Fruit fly (Drosophila melanogaster): Measurements from ENCODE around the gene cpo.

Gene cpo

DNA sequence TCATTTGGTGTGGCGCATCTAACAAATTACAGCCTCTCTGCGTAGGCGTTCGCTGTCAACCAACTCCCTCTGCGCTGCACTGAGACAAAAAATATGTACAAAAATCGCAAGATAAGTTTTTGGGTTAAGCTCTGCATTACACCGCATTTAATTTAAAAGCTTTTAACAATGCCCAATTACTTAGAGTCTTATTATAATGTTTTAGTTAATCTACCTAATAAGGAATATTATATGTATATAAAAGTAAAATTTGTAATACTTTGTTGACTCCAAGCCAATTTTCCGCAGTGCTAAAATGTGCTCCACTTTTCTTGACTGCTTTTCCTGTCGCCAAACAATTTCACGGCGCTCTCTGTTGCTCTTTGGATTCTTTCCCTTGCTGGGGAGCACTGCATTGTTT is 36.1 kb downstream of the cpo start (continued):
- TF ChIP-seq ATbp (GFP tag; optimal IDR thresholded peaks at IDR 0.05) (peak; percentile 14), Nf-YB (GFP tag; optimal IDR thresholded peaks at IDR 0.05) (peak; percentile 5), CG14050 (GFP tag; IDR thresholded peaks at IDR 0.05) (0 out of 3 replicates have a peak, but pooled peaks have one; percentile 39), CG30431 (GFP tag; optimal IDR thresholded peaks at IDR 0.05) (no peak), CG12391 (tag; optimal IDR thresholded peaks at IDR 0.05) (peak; percentile 51), HLHmδ (GFP tag; optimal IDR thresholded peaks at IDR 0.05) (no peak), stc (GFP tag; IDR thresholded peaks at IDR 0.05) (no peak), Doc2 (GFP tag; IDR thresholded peaks at IDR 0.05) (no peak), CG4730 (GFP tag; IDR thresholded peaks at IDR 0.05) (no peak), zfh2 (GFP tag; optimal IDR thresholded peaks at IDR 0.05) (no peak), odd (GFP tag; optimal IDR thresholded peaks at IDR 0.05) (peak; percentile 9), fd96Cb (tag; optimal IDR thresholded peaks at IDR 0.05) (peak; percentile 46), jing (GFP tag; optimal IDR thresholded peaks at IDR 0.05) (peak; percentile 23), nmo (GFP tag; optimal IDR thresholded peaks at IDR 0.05) (peak; percentile 40), Elba2 (GFP tag; optimal IDR thresholded peaks at IDR 0.05) (no peak), CG4328 (GFP tag; optimal IDR thresholded peaks at IDR 0.05) (no peak), CG9215 (GFP tag; IDR thresholded peaks at IDR 0.05) (no peak), vnd (GFP tag; IDR thresholded peaks at IDR 0.05; ENCODE audit: partially characterized antibody) (no peak), Sox100B (GFP tag; optimal IDR thresholded peaks at IDR 0.05) (peak; percentile 52), bbx (GFP tag; IDR thresholded peaks at IDR 0.05; ENCODE audit: partially characterized antibody) (no peak), sr (GFP tag; IDR thresholded peaks at IDR 0.05) (no peak), BtbVII (GFP tag; optimal IDR thresholded peaks at IDR 0.05) (no peak), Nf-YA (GFP tag; IDR thresholded peaks at IDR 0.05) (no peak), ro (GFP tag; IDR thresholded peaks at IDR 0.05) (no peak), tna (GFP tag; IDR thresholded peaks at IDR 0.05; ENCODE audit: partially characterized antibody) (no peak), CG7987 (GFP tag; optimal IDR thresholded peaks at IDR 0.05) (no peak), crc (GFP tag; optimal IDR thresholded peaks at IDR 0.05) (no peak), CG1647 (GFP tag; optimal IDR thresholded peaks at IDR 0.05) (no peak), dimm (GFP tag; IDR thresholded peaks at IDR 0.05) (no peak), CkIIα-i1 (GFP tag; IDR thresholded peaks at IDR 0.05) (no peak), eyg (GFP tag; optimal IDR thresholded peaks at IDR 0.05) (no peak), CG13894 (tag; optimal IDR thresholded peaks at IDR 0.05) (no peak), CG6175 (GFP tag; IDR thresholded peaks at IDR 0.05) (no peak), phol (tag; optimal IDR thresholded peaks at IDR 0.05) (peak; percentile 55), CG1792 (GFP tag; optimal IDR thresholded peaks at IDR 0.05) (no peak), cas (GFP tag; IDR thresholded peaks at IDR 0.05) (no peak), CG13775 (GFP tag; optimal IDR thresholded peaks at IDR 0.05) (peak; percentile 12), CG32772 (GFP tag; IDR thresholded peaks at IDR 0.05) (peak; percentile 57), CG30020 (tag; optimal IDR thresholded peaks at IDR 0.05) (no peak), CG15514 (GFP tag; optimal IDR thresholded peaks at IDR 0.05) (peak; percentile 10), onecut (GFP tag; IDR thresholded peaks at IDR 0.05) (no peak), caup (GFP tag; optimal IDR thresholded peaks at IDR 0.05; ENCODE audit: severe bottlenecking) (peak; percentile 43), prd (optimal IDR thresholded peaks at IDR 0.05) (no peak), prd (GFP tag; IDR thresholded peaks at IDR 0.05) (peak; percentile 37; the same call in 2 of the 3 replicates), Sox102F (GFP tag; optimal IDR thresholded peaks at IDR 0.05) (peak; percentile 52), dmrt11E (tag; optimal IDR thresholded peaks at IDR 0.05) (peak; percentile 52), CoRest (tag; optimal IDR thresholded peaks at IDR 0.05) (peak; percentile 56), dmrt99B (tag; optimal IDR thresholded peaks at IDR 0.05) (peak; percentile 69), knrl (GFP tag; IDR thresholded peaks at IDR 0.05; ENCODE audit: partially characterized antibody) (no peak), eve (GFP tag; optimal IDR thresholded peaks at IDR 0.05) (no peak), CG14710 (tag; optimal IDR thresholded peaks at IDR 0.05) (peak; percentile 21)

All from whole organism, embryonic.